Worm (Caenorhabditis elegans) whole organism, L4 larva: Measurements from ENCODE around the gene sri-24.

Experiments
- F10B5.3 ChIP-seq: sonication (generic microtip); optimal IDR thresholded peaks from 2 replicates; lab custom pipeline; 2016; ENCODE audit warnings: mild to moderate bottlenecking, missing genetic modification characterization, missing compliant biosample characterization
- F49E8.2 ChIP-seq: sonication (generic microtip); optimal IDR thresholded peaks from 2 replicates; lab custom pipeline; 2016; ENCODE audit warnings: missing compliant biosample characterization, mild to moderate bottlenecking, missing genetic modification characterization, borderline replicate concordance
- Y105C5A.15 ChIP-seq: fragments of 200-800 bp; sonication (Bioruptor generic); IDR thresholded peaks from 2 replicates; pipeline ENCODE4 v1.3.6; 2022; ENCODE audit warnings: missing genetic modification characterization, missing compliant biosample characterization
- Y48G9A.11 ChIP-seq: fragments of 200-800 bp; sonication (Bioruptor generic); IDR thresholded peaks from 2 replicates; pipeline ENCODE4 v1.3.6; 2022; ENCODE audit warnings: missing genetic modification reagents, missing genetic modification characterization, missing compliant biosample characterization
- ZK546.5 ChIP-seq, 2 experiments: sonication (generic microtip); optimal IDR thresholded peaks; 2 replicates each; lab custom pipeline; 2017; ENCODE audit warnings: missing biosample characterization in 2 of 2, missing genetic modification characterization in 2 of 2
- ama-1 ChIP-seq: fragments of 150-350 bp; optimal IDR thresholded peaks from 2 replicates; lab custom pipeline; 2014; ENCODE audit warnings: inconsistent platforms, mixed read lengths
- arid-1 ChIP-seq: fragments of 200-800 bp; sonication (Bioruptor generic); conservative IDR thresholded peaks from 2 replicates; pipeline ENCODE4 v1.3.6; 2022; ENCODE audit warnings: missing genetic modification reagents, missing genetic modification characterization, missing compliant biosample characterization
- daf-12 ChIP-seq: fragments of 150-350 bp; optimal IDR thresholded peaks from 2 replicates; lab custom pipeline; 2014; ENCODE audit warnings: missing biosample characterization, missing genetic modification reagents, missing genetic modification characterization
- dmd-6 ChIP-seq: fragments of 200-800 bp; sonication (Bioruptor generic); IDR thresholded peaks from 2 replicates; pipeline ENCODE4 v1.3.6; 2022; ENCODE audit warnings: missing genetic modification reagents, missing genetic modification characterization, missing compliant biosample characterization
- dmd-9 ChIP-seq: fragments of 200-800 bp; sonication (Bioruptor generic); IDR thresholded peaks from 2 replicates; pipeline ENCODE4 v1.3.6; 2022; ENCODE audit warnings: missing genetic modification reagents, missing genetic modification characterization, missing compliant biosample characterization
- dpl-1 ChIP-seq: fragments of 150-350 bp; optimal IDR thresholded peaks from 2 replicates; lab custom pipeline; 2014; ENCODE audit warnings: missing biosample characterization, missing genetic modification reagents, missing genetic modification characterization
- duxl-1 ChIP-seq: sonication (generic microtip); optimal IDR thresholded peaks from 2 replicates; lab custom pipeline; 2016; ENCODE audit warnings: mild to moderate bottlenecking, missing genetic modification characterization, moderate library complexity, missing compliant biosample characterization; ENCODE audit not compliant: poor library complexity
- dve-1 ChIP-seq: sonication (generic microtip); optimal IDR thresholded peaks from 2 replicates; lab custom pipeline; 2017; ENCODE audit warnings: antibody characterized with exemption, mild to moderate bottlenecking, missing genetic modification characterization, missing compliant biosample characterization; ENCODE audit not compliant: insufficient read depth
- egl-27 ChIP-seq: sonication (generic microtip); optimal IDR thresholded peaks from 3 replicates; lab custom pipeline; 2017; ENCODE audit warnings: missing biosample characterization, missing genetic modification reagents, missing genetic modification characterization
- fos-1 ChIP-seq: fragments of 150-350 bp; optimal IDR thresholded peaks from 2 replicates; lab custom pipeline; 2014; ENCODE audit warnings: missing biosample characterization, missing genetic modification characterization
- lin-13 ChIP-seq: fragments of 150-350 bp; optimal IDR thresholded peaks from 2 replicates; lab custom pipeline; 2014; ENCODE audit warnings: missing biosample characterization, missing genetic modification reagents, missing genetic modification characterization
- lin-29 ChIP-seq: fragments of 200-800 bp; sonication (Bioruptor generic); IDR thresholded peaks from 2 replicates; pipeline ENCODE4 v1.3.6; 2022; ENCODE audit warnings: missing genetic modification reagents, missing genetic modification characterization, missing compliant biosample characterization
- lin-38 ChIP-seq: fragments of 200-800 bp; sonication (Bioruptor generic); IDR thresholded peaks from 2 replicates; pipeline ENCODE4 v1.3.6; 2022; ENCODE audit warnings: missing genetic modification reagents, missing genetic modification characterization, missing compliant biosample characterization
- lsy-2 ChIP-seq, 2 experiments: fragments of 150-350 bp in 1 of 2; sonication (generic microtip) in 1 of 2; optimal IDR thresholded peaks; 2 replicates each; lab custom pipeline; 2014 to 2017; ENCODE audit warnings: missing biosample characterization in 2 of 2, missing genetic modification characterization in 2 of 2
- madf-9 ChIP-seq: fragments of 200-800 bp; sonication (Bioruptor generic); conservative IDR thresholded peaks from 2 replicates; pipeline ENCODE4 v1.3.6; 2022; ENCODE audit warnings: missing genetic modification reagents, missing genetic modification characterization, missing compliant biosample characterization
- mep-1 ChIP-seq: fragments of 150-350 bp; sonication (generic microtip); optimal IDR thresholded peaks from 3 replicates; lab custom pipeline; 2014; ENCODE audit warnings: missing biosample characterization, missing genetic modification characterization
- mxl-2 ChIP-seq: fragments of 200-800 bp; sonication (Bioruptor generic); conservative IDR thresholded peaks from 2 replicates; pipeline ENCODE4 v1.3.6; 2022; ENCODE audit warnings: missing genetic modification reagents, missing genetic modification characterization, missing compliant biosample characterization
- nhr-102 ChIP-seq: sonication (generic microtip); optimal IDR thresholded peaks from 2 replicates; lab custom pipeline; 2016; ENCODE audit warnings: mild to moderate bottlenecking, missing genetic modification characterization, moderate library complexity, missing compliant biosample characterization
- nhr-11 ChIP-seq: fragments of 150-350 bp; optimal IDR thresholded peaks from 2 replicates; lab custom pipeline; 2014; ENCODE audit warnings: missing biosample characterization, missing genetic modification characterization
- nhr-237 ChIP-seq: sonication (generic microtip); optimal IDR thresholded peaks from 2 replicates; lab custom pipeline; 2017; ENCODE audit warnings: missing biosample characterization, missing genetic modification characterization
- nhr-28 ChIP-seq: fragments of 150-350 bp; optimal IDR thresholded peaks from 2 replicates; lab custom pipeline; 2014; ENCODE audit warnings: missing biosample characterization, missing genetic modification characterization
- nhr-41 ChIP-seq: fragments of 200-800 bp; sonication (Bioruptor generic); IDR thresholded peaks from 2 replicates; pipeline ENCODE4 v1.3.6; 2022; ENCODE audit warnings: missing genetic modification reagents, missing genetic modification characterization, missing compliant biosample characterization
- nhr-6 ChIP-seq: fragments of 150-350 bp; optimal IDR thresholded peaks from 2 replicates; lab custom pipeline; 2014; ENCODE audit warnings: missing biosample characterization, missing genetic modification characterization
- nhr-77 ChIP-seq: fragments of 150-350 bp; optimal IDR thresholded peaks from 2 replicates; lab custom pipeline; 2014; ENCODE audit warnings: missing biosample characterization, missing genetic modification characterization
- php-3 ChIP-seq: fragments of 200-800 bp; sonication (Bioruptor generic); IDR thresholded peaks from 2 replicates; pipeline ENCODE4 v1.3.6; 2022; ENCODE audit warnings: missing genetic modification reagents, missing genetic modification characterization, missing compliant biosample characterization
- pqm-1 ChIP-seq: sonication (generic microtip); optimal IDR thresholded peaks from 2 replicates; lab custom pipeline; 2017; ENCODE audit warnings: missing biosample characterization, missing genetic modification characterization
- sdz-12 ChIP-seq: fragments of 200-800 bp; sonication (Bioruptor generic); optimal IDR thresholded peaks from 2 replicates; lab custom pipeline; 2018; ENCODE audit warnings: mild to moderate bottlenecking, missing genetic modification characterization, missing compliant biosample characterization
- set-16 ChIP-seq: fragments of 200-800 bp; sonication (Bioruptor generic); IDR thresholded peaks from 2 replicates; pipeline ENCODE4 v1.3.6; 2022; ENCODE audit warnings: missing genetic modification reagents, missing genetic modification characterization, missing compliant biosample characterization
- snpc-1.2 ChIP-seq: fragments of 200-800 bp; sonication (Bioruptor generic); IDR thresholded peaks from 2 replicates; pipeline ENCODE4 v1.3.6; 2022; ENCODE audit warnings: missing genetic modification reagents, missing genetic modification characterization, missing compliant biosample characterization
- snpc-4 ChIP-seq: fragments of 150-350 bp; optimal IDR thresholded peaks from 2 replicates; lab custom pipeline; 2014; ENCODE audit warnings: missing biosample characterization, missing genetic modification characterization
- spr-3 ChIP-seq: fragments of 200-800 bp; sonication (Bioruptor generic); optimal IDR thresholded peaks from 2 replicates; lab custom pipeline; 2018; ENCODE audit warnings: mild to moderate bottlenecking, missing genetic modification characterization, missing compliant biosample characterization
- tag-97 ChIP-seq: fragments of 200-800 bp; sonication (Bioruptor generic); IDR thresholded peaks from 2 replicates; pipeline ENCODE4 v1.3.6; 2022; ENCODE audit warnings: missing genetic modification characterization, missing compliant biosample characterization
- tra-1 ChIP-seq: fragments of 200-800 bp; sonication (Bioruptor generic); IDR thresholded peaks from 2 replicates; pipeline ENCODE4 v1.3.6; 2022; ENCODE audit warnings: missing genetic modification reagents, missing genetic modification characterization, missing compliant biosample characterization
- unc-130 ChIP-seq: sonication (generic microtip); optimal IDR thresholded peaks from 2 replicates; lab custom pipeline; 2016; ENCODE audit warnings: missing genetic modification reagents, missing genetic modification characterization, missing compliant biosample characterization
- unc-39 ChIP-seq: sonication (generic microtip); optimal IDR thresholded peaks from 2 replicates; lab custom pipeline; 2017; ENCODE audit warnings: missing biosample characterization, missing genetic modification characterization
- vab-7 ChIP-seq: fragments of 200-800 bp; sonication (Bioruptor generic); IDR thresholded peaks from 2 replicates; pipeline ENCODE4 v1.3.6; 2022; ENCODE audit warnings: missing genetic modification reagents, missing genetic modification characterization, missing compliant biosample characterization
- zfp-2 ChIP-seq: sonication (generic microtip); optimal IDR thresholded peaks from 2 replicates; lab custom pipeline; 2016; ENCODE audit warnings: mild to moderate bottlenecking, missing genetic modification characterization, missing compliant biosample characterization
- ztf-7 ChIP-seq: fragments of 150-350 bp; optimal IDR thresholded peaks from 2 replicates; lab custom pipeline; 2014; ENCODE audit warnings: missing biosample characterization, missing genetic modification characterization

Gene sri-24

ce11 chrV:15181899-15182298 is 30.1 kb upstream of the sri-24 start:
- TF ChIP-seq lsy-2 (tag; optimal IDR thresholded peaks at IDR 0.05; lab: Kevin White, UChicago): no peak
- no peak for TF ChIP-seq ZK546.5 (tag; optimal IDR thresholded peaks at IDR 0.05; lab: Kevin White, UChicago)
- TF ChIP-seq nhr-6 (tag; lab: Kevin White, UChicago): no peak
- TF ChIP-seq Y48G9A.11 (GFP tag; lab: Robert Waterston, UW): no peak
- TF ChIP-seq Y105C5A.15: no peak
- TF ChIP-seq duxl-1: no peak
- TF ChIP-seq tra-1 (GFP tag; lab: Robert Waterston, UW): no peak
- TF ChIP-seq nhr-102 (tag; lab: Kevin White, UChicago): no peak
- TF ChIP-seq nhr-237: no peak

ce11 chrV:15182407-15182806 is 29.6 kb upstream of the sri-24 start, which contains the start of gene fbxa-84:
TSS of gene fbxa-84 (plus strand) at chrV:15182440.
- TF ChIP-seq dmd-6: peak; percentile 33; the same call in 1 of the 2 replicates
- TF ChIP-seq lin-29 (GFP tag; lab: Robert Waterston, UW): no peak
- TF ChIP-seq pqm-1 (tag; lab: Kevin White, UChicago): peak; percentile 9
- TF ChIP-seq dmd-9 (GFP tag; lab: Robert Waterston, UW): no peak
- peak; percentile 2 for TF ChIP-seq dve-1 (tag; lab: Kevin White, UChicago)
- peak; percentile 10 for TF ChIP-seq nhr-28 (tag; lab: Kevin White, UChicago)

- TF ChIP-seq unc-130 (peak; percentile 55), unc-39 (no peak), lin-13 (GFP tag; lab: Kevin White, UChicago) (peak; percentile 12), tag-97 (GFP tag; lab: Robert Waterston, UW) (no peak), snpc-1.2 (0 out of 2 replicates have a peak, but pooled peaks have one; percentile 39), ztf-7 (tag; lab: Kevin White, UChicago) (no peak), F49E8.2 (tag; lab: Kevin White, UChicago) (peak; percentile 78), arid-1 (GFP tag; lab: Robert Waterston, UW) (0 out of 2 replicates have a peak, but pooled peaks have one; percentile 4), lin-38 (peak; percentile 74), Y48G9A.11 (GFP tag; lab: Robert Waterston, UW) (peak; percentile 21; the same call in 1 of the 2 replicates)
Observed at ce11 chrV:15184097-15185040, 27.6 kb upstream of the sri-24 start, which contains the start of gene Y75B12B.1. TSS of gene Y75B12B.1 (plus strand) at chrV:15184699.

- peak; percentile 52 for TF ChIP-seq lin-38
- peak; percentile 11 for TF ChIP-seq mep-1 (tag; lab: Kevin White, UChicago)
- TF ChIP-seq F10B5.3 (tag; lab: Kevin White, UChicago): no peak
- TF ChIP-seq php-3 (GFP tag; lab: Robert Waterston, UW): no peak
- no peak for TF ChIP-seq fos-1
- no peak for TF ChIP-seq mxl-2 (GFP tag; lab: Robert Waterston, UW)
- peak; percentile 65 for TF ChIP-seq set-16
- no peak for TF ChIP-seq dpl-1 (GFP tag; lab: Kevin White, UChicago)
- no peak for TF ChIP-seq tra-1 (GFP tag; lab: Robert Waterston, UW)
- TF ChIP-seq zfp-2 (tag; lab: Kevin White, UChicago): no peak
- TF ChIP-seq sdz-12 (GFP tag; lab: Kevin White, UChicago): peak; percentile 13
- TF ChIP-seq ztf-7 (tag; lab: Kevin White, UChicago): no peak
- no peak for TF ChIP-seq daf-12 (tag; lab: Kevin White, UChicago)
- no peak for TF ChIP-seq nhr-11 (tag; lab: Kevin White, UChicago)
- no peak for TF ChIP-seq egl-27 (tag; lab: Kevin White, UChicago)
- peak; percentile 2 for TF ChIP-seq nhr-102 (tag; lab: Kevin White, UChicago)
- no peak for TF ChIP-seq nhr-77 (tag; lab: Kevin White, UChicago)
- no peak for TF ChIP-seq lin-29 (GFP tag; lab: Robert Waterston, UW)
- no peak for TF ChIP-seq spr-3 (GFP tag; lab: Kevin White, UChicago)
- TF ChIP-seq nhr-41: no peak
- peak; percentile 39; the same call in 1 of the 2 replicates for TF ChIP-seq arid-1 (GFP tag; lab: Robert Waterston, UW)
- TF ChIP-seq ama-1 (lab: Kevin White, UChicago): peak; percentile 92
- no peak for TF ChIP-seq madf-9 (GFP tag; lab: Robert Waterston, UW)
- TF ChIP-seq vab-7 (GFP tag; lab: Robert Waterston, UW): peak; percentile 33; the same call in 1 of the 2 replicates
- TF ChIP-seq snpc-4: no peak
Observed at ce11 chrV:15186259-15186927, 25.6 kb upstream of the sri-24 start, which contains the start of gene Y75B12B.3. TSS of gene Y75B12B.3 (minus strand) at chrV:15186279.
